Fruit fly (Drosophila melanogaster) whole organism, embryonic: ENCODE data around the gene salm.
A peak's percentile ranks its signal among the peaks of the same experiment; 100 is the strongest.

Experiments used
- CG12299 ChIP-seq: fragments of 200-800 bp; sonication (Bioruptor generic); optimal IDR thresholded peaks from 2 replicates; lab custom pipeline; 2018; ENCODE audit warnings: missing biosample characterization, mild to moderate bottlenecking, missing genetic modification characterization
- CG30431 ChIP-seq: fragments of 200-800 bp; sonication (Bioruptor generic); optimal IDR thresholded peaks from 2 replicates; lab custom pipeline; 2017; ENCODE audit warnings: missing biosample characterization, missing genetic modification characterization
- CG8388 ChIP-seq: fragments of 200-800 bp; sonication (Bioruptor generic); optimal IDR thresholded peaks from 2 replicates; lab custom pipeline; 2019; ENCODE audit warnings: missing biosample characterization, mild to moderate bottlenecking, missing genetic modification characterization, moderate library complexity
- Sox102F ChIP-seq: fragments of 200-800 bp; sonication (Bioruptor generic); optimal IDR thresholded peaks from 2 replicates; lab custom pipeline; 2018; ENCODE audit warnings: missing biosample characterization, mild to moderate bottlenecking, missing genetic modification characterization, moderate library complexity
- dimm ChIP-seq: fragments of 200-800 bp; sonication (Bioruptor generic); IDR thresholded peaks from 2 replicates; pipeline ENCODE4 v1.3.6; 2022; ENCODE audit warnings: missing biosample characterization, missing genetic modification characterization
- mirr ChIP-seq: fragments of 200-800 bp; sonication (Bioruptor generic); optimal IDR thresholded peaks from 3 replicates; lab custom pipeline; 2018; ENCODE audit warnings: missing biosample characterization, mild to moderate bottlenecking, missing genetic modification characterization

DNA sequence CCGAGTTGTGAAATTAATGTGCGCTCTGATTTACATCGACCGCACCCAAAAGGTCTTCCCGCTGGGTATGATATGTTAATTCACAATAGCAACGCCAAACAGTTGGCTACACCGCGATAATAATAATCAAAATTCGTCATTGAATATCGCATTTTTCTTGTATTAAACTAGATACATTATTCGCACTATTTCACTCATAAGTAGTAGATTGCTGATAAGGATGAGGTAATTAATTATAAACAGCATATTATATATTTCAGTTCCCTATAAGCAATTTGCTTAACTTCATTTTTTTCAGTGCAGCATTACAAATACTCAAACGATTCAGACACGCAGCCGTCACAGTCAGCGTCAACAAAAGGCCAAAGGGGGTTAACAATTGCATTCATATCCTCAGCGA is 51.3 kb downstream of the salm start:
- TF ChIP-seq dimm (no peak), Sox102F (peak; percentile 70), CG12299 (tag; lab: Kevin White, UChicago) (no peak), CG8388 (GFP tag; lab: Kevin White, UChicago) (peak; percentile 34), mirr (GFP tag; lab: Kevin White, UChicago) (no peak), CG30431 (GFP tag; lab: Kevin White, UChicago) (no peak)
